Fruit fly (Drosophila melanogaster): ENCODE data around the gene Tsp66E.

Gene Tsp66E

dm6 chr3L:8974478-8975477, 62.5 kb downstream of the Tsp66E start, which contains the start of the genes pix and Srp68:
Gene pix (minus strand): TSS chr3L:8974765.
Gene Srp68 (plus strand): TSS chr3L:8975046.
- TF ChIP-seq psq (optimal IDR thresholded peaks at IDR 0.05) = no peak
- no peak for TF ChIP-seq EcR (GFP tag; optimal IDR thresholded peaks at IDR 0.05)
- TF ChIP-seq Dll (optimal IDR thresholded peaks at IDR 0.05) = no peak
- no peak for TF ChIP-seq usp (GFP tag; optimal IDR thresholded peaks at IDR 0.05)
- no peak for TF ChIP-seq CG8478 (optimal IDR thresholded peaks at IDR 0.05)
- no peak for TF ChIP-seq pan (optimal IDR thresholded peaks at IDR 0.05)

dm6 chr3L:8978678-8979413, 66.5 kb downstream of the Tsp66E start:
- no peak for TF ChIP-seq EcR (GFP tag; optimal IDR thresholded peaks at IDR 0.05)
- no peak for TF ChIP-seq usp (GFP tag; optimal IDR thresholded peaks at IDR 0.05)
- TF ChIP-seq psq (optimal IDR thresholded peaks at IDR 0.05) = no peak
- TF ChIP-seq pan (optimal IDR thresholded peaks at IDR 0.05) = no peak
- no peak for TF ChIP-seq CG8478 (optimal IDR thresholded peaks at IDR 0.05)
- peak; percentile 54 for TF ChIP-seq Dll (optimal IDR thresholded peaks at IDR 0.05)

dm6 chr3L:8979780-8980179, 67.5 kb downstream of the Tsp66E start, which contains the start of gene CG5644:
Gene CG5644 (minus strand): TSS chr3L:8979880.
- TF ChIP-seq psq (optimal IDR thresholded peaks at IDR 0.05) = no peak
- no peak for TF ChIP-seq Dll (optimal IDR thresholded peaks at IDR 0.05)
- no peak for TF ChIP-seq usp (GFP tag; optimal IDR thresholded peaks at IDR 0.05)
- no peak for TF ChIP-seq pan (optimal IDR thresholded peaks at IDR 0.05)
- no peak for TF ChIP-seq EcR (GFP tag; optimal IDR thresholded peaks at IDR 0.05)

dm6 chr3L:8981495-8981894, 69.2 kb downstream of the Tsp66E start, which contains the start of gene CG13314:
Gene CG13314 (plus strand): TSS chr3L:8981795.
- TF ChIP-seq Dll (optimal IDR thresholded peaks at IDR 0.05) (no peak), EcR (GFP tag; optimal IDR thresholded peaks at IDR 0.05) (no peak), CG8478 (optimal IDR thresholded peaks at IDR 0.05) (no peak), pan (optimal IDR thresholded peaks at IDR 0.05) (no peak), psq (optimal IDR thresholded peaks at IDR 0.05) (no peak), usp (GFP tag; optimal IDR thresholded peaks at IDR 0.05) (no peak)
